Fruit fly (Drosophila melanogaster) whole organism, prepupa: ENCODE data around the gene Rfk.

Source experiments
- CG11762 ChIP-seq: fragments of 200-800 bp; sonication (Bioruptor generic); optimal IDR thresholded peaks from 3 replicates; lab custom pipeline; 2016; ENCODE audit warnings: missing biosample characterization, missing genetic modification characterization; ENCODE audit not compliant: insufficient read depth
- CG15336 ChIP-seq: fragments of 200-800 bp; sonication (Bioruptor generic); IDR thresholded peaks from 2 replicates; pipeline ENCODE4 v1.3.6; 2022; ENCODE audit warnings: missing biosample characterization, missing genetic modification characterization
- CG16779 ChIP-seq: fragments of 200-800 bp; sonication (Bioruptor generic); optimal IDR thresholded peaks from 3 replicates; lab custom pipeline; 2017; ENCODE audit warnings: missing biosample characterization, mild to moderate bottlenecking, missing genetic modification characterization
- CG3032 ChIP-seq: fragments of 200-800 bp; optimal IDR thresholded peaks from 2 replicates; lab custom pipeline; 2019; ENCODE audit warnings: missing biosample characterization, mild to moderate bottlenecking, missing genetic modification characterization, moderate library complexity
- CG31627 ChIP-seq: fragments of 200-800 bp; sonication (Bioruptor generic); optimal IDR thresholded peaks from 3 replicates; lab custom pipeline; 2016; ENCODE audit warnings: missing biosample characterization, missing genetic modification characterization
- CG32006 ChIP-seq: fragments of 200-800 bp; sonication (Bioruptor generic); optimal IDR thresholded peaks from 3 replicates; lab custom pipeline; 2017; ENCODE audit warnings: missing biosample characterization, mild to moderate bottlenecking, missing genetic modification characterization
- CG3919 ChIP-seq: fragments of 200-800 bp; sonication (Bioruptor generic); optimal IDR thresholded peaks from 3 replicates; lab custom pipeline; 2016; ENCODE audit warnings: missing biosample characterization, missing genetic modification characterization
- CG6163 ChIP-seq: fragments of 200-800 bp; sonication (Bioruptor generic); IDR thresholded peaks from 3 replicates; pipeline ENCODE4 v1.3.6; 2022; ENCODE audit warnings: missing biosample characterization, missing genetic modification characterization
- CG6276 ChIP-seq: fragments of 200-800 bp; sonication (Bioruptor generic); optimal IDR thresholded peaks from 2 replicates; lab custom pipeline; 2017; ENCODE audit warnings: missing biosample characterization, mild to moderate bottlenecking, missing genetic modification characterization
- CG6808 ChIP-seq: fragments of 200-800 bp; sonication (Bioruptor generic); optimal IDR thresholded peaks from 3 replicates; lab custom pipeline; 2017; ENCODE audit warnings: missing biosample characterization, missing genetic modification characterization, mild to moderate bottlenecking, moderate library complexity, missing genetic modification reagents
- CG6854 ChIP-seq: fragments of 200-800 bp; sonication (Bioruptor generic); optimal IDR thresholded peaks from 2 replicates; lab custom pipeline; 2017; ENCODE audit warnings: missing biosample characterization, mild to moderate bottlenecking, missing genetic modification characterization
- CG7368 ChIP-seq: fragments of 200-800 bp; sonication (Bioruptor generic); optimal IDR thresholded peaks from 3 replicates; lab custom pipeline; 2016; ENCODE audit warnings: missing biosample characterization, missing genetic modification characterization
- CG8119 ChIP-seq: fragments of 200-800 bp; sonication (Bioruptor generic); IDR thresholded peaks from 3 replicates; pipeline ENCODE4 v1.3.6; 2022; ENCODE audit warnings: missing biosample characterization, missing genetic modification characterization
- CG8632 ChIP-seq: fragments of 200-800 bp; sonication (Bioruptor generic); optimal IDR thresholded peaks from 3 replicates; lab custom pipeline; 2016; ENCODE audit warnings: missing biosample characterization, missing genetic modification characterization
- Eip75B ChIP-seq: fragments of 200-800 bp; sonication (Bioruptor generic); optimal IDR thresholded peaks from 3 replicates; lab custom pipeline; 2016; ENCODE audit warnings: missing biosample characterization, missing genetic modification characterization
- Ets96B ChIP-seq: fragments of 200-800 bp; optimal IDR thresholded peaks from 2 replicates; lab custom pipeline; 2019; ENCODE audit warnings: missing biosample characterization, mild to moderate bottlenecking, missing genetic modification characterization, moderate library complexity
- Hr38 ChIP-seq: sonication (Bioruptor generic); optimal IDR thresholded peaks from 2 replicates; lab custom pipeline; 2016; ENCODE audit warnings: missing biosample characterization, missing genetic modification characterization
- Hr39 ChIP-seq: fragments of 200-800 bp; sonication (Bioruptor generic); optimal IDR thresholded peaks from 2 replicates; lab custom pipeline; 2016; ENCODE audit warnings: missing biosample characterization, missing genetic modification characterization
- Hr4 ChIP-seq: fragments of 200-800 bp; sonication (Bioruptor generic); optimal IDR thresholded peaks from 3 replicates; lab custom pipeline; 2016; ENCODE audit warnings: missing biosample characterization, missing genetic modification characterization
- OdsH ChIP-seq: fragments of 200-800 bp; sonication (Bioruptor generic); optimal IDR thresholded peaks from 3 replicates; lab custom pipeline; 2016; ENCODE audit warnings: missing biosample characterization, missing genetic modification characterization
- Sox15 ChIP-seq: fragments of 200-800 bp; sonication (Bioruptor generic); optimal IDR thresholded peaks from 3 replicates; lab custom pipeline; 2016; ENCODE audit warnings: missing biosample characterization, missing genetic modification characterization
- acj6 ChIP-seq: fragments of 200-800 bp; sonication (Bioruptor generic); optimal IDR thresholded peaks from 3 replicates; lab custom pipeline; 2016; ENCODE audit warnings: missing biosample characterization, missing genetic modification characterization
- cyc ChIP-seq: fragments of 200-800 bp; sonication (Bioruptor generic); optimal IDR thresholded peaks from 3 replicates; lab custom pipeline; 2016; ENCODE audit warnings: missing biosample characterization, missing genetic modification characterization
- dsx ChIP-seq: fragments of 200-800 bp; optimal IDR thresholded peaks from 3 replicates; lab custom pipeline; 2019; ENCODE audit warnings: missing biosample characterization, mild to moderate bottlenecking, missing genetic modification characterization, moderate library complexity; ENCODE audit not compliant: poor library complexity, severe bottlenecking
- eg ChIP-seq: fragments of 200-800 bp; sonication (Bioruptor generic); IDR thresholded peaks from 3 replicates; pipeline ENCODE4 v1.3.6; 2022; ENCODE audit warnings: missing biosample characterization, missing genetic modification characterization
- esn ChIP-seq: fragments of 200-800 bp; sonication (Bioruptor generic); optimal IDR thresholded peaks from 2 replicates; lab custom pipeline; 2016; ENCODE audit warnings: missing biosample characterization, mild to moderate bottlenecking, missing genetic modification characterization, moderate library complexity
- lz ChIP-seq: fragments of 200-800 bp; sonication (Bioruptor generic); optimal IDR thresholded peaks from 3 replicates; lab custom pipeline; 2016; ENCODE audit warnings: missing biosample characterization, missing genetic modification characterization
- svp ChIP-seq: fragments of 200-800 bp; sonication (Bioruptor generic); peaks from one replicate; lab custom pipeline; 2016; ENCODE audit warnings: missing biosample characterization, missing genetic modification characterization
- vri ChIP-seq: fragments of 200-800 bp; sonication (Bioruptor generic); optimal IDR thresholded peaks from 3 replicates; lab custom pipeline; 2016; ENCODE audit warnings: missing biosample characterization, mild to moderate bottlenecking, missing genetic modification characterization

The Rfk gene

dm6 chr3R:7920196-7920595 is 7.1 kb upstream of the Rfk start, which contains the start of the genes CG10445 and lds:
Gene CG10445 (minus strand): TSS chr3R:7920299.
Gene lds (plus strand): TSS chr3R:7920431.
- TF ChIP-seq Hr39 (GFP tag; lab: Kevin White, UChicago) (no peak), CG3919 (GFP tag; lab: Kevin White, UChicago) (no peak), Ets96B (no peak), CG6854 (GFP tag; lab: Kevin White, UChicago) (no peak), OdsH (GFP tag; lab: Kevin White, UChicago) (no peak), CG8632 (no peak), dsx (GFP tag; lab: Kevin White, UChicago) (no peak), vri (GFP tag; lab: Kevin White, UChicago) (no peak), CG16779 (tag; lab: Kevin White, UChicago) (no peak)

dm6 chr3R:7913551-7913950 is 461 bp upstream of the Rfk start, which contains the start of gene kipf:
Gene kipf (plus strand): TSS chr3R:7913851.
- TF ChIP-seq Hr39 (GFP tag; lab: Kevin White, UChicago), result no peak
- 0 out of 2 replicates have a peak, but pooled peaks have one; percentile 4 for TF ChIP-seq CG15336 (GFP tag; lab: Robert Waterston, UW)

- TF ChIP-seq CG3919 (GFP tag; lab: Kevin White, UChicago) (no peak), CG32006 (GFP tag; lab: Kevin White, UChicago) (no peak), CG16779 (tag; lab: Kevin White, UChicago) (no peak), CG6276 (no peak), CG3032 (tag; lab: Kevin White, UChicago) (no peak), Hr38 (GFP tag; lab: Kevin White, UChicago) (no peak), esn (GFP tag; lab: Kevin White, UChicago) (peak; percentile 0), eg (GFP tag; lab: Robert Waterston, UW) (no peak), svp (GFP tag; lab: Kevin White, UChicago) (peak; percentile 79)
- TF ChIP-seq, all 60 proteins: peak for 2
Observed at dm6 chr3R:7911482-7911881, 1.6 kb downstream of the Rfk start, which contains the start of gene Prat. Gene Prat (minus strand): TSS chr3R:7911779.

dm6 chr3R:7907311-7907710 is 5.8 kb downstream of the Rfk start, which contains the start of the genes Taf7 and EMC1:
Gene Taf7 (plus strand): TSS chr3R:7907333.
Gene EMC1 (minus strand): TSS chr3R:7907363.
- no peak for TF ChIP-seq Hr38 (GFP tag; lab: Kevin White, UChicago)
- TF ChIP-seq esn (GFP tag; lab: Kevin White, UChicago), result peak; percentile 42
- TF ChIP-seq vri (GFP tag; lab: Kevin White, UChicago), result no peak
- peak; percentile 34 for TF ChIP-seq cyc
- TF ChIP-seq CG3032 (tag; lab: Kevin White, UChicago), result peak; percentile 42
- no peak for TF ChIP-seq CG7368 (GFP tag; lab: Kevin White, UChicago)
- no peak for TF ChIP-seq CG6163 (GFP tag; lab: Robert Waterston, UW)
- no peak for TF ChIP-seq CG11762 (GFP tag; lab: Kevin White, UChicago)
- TF ChIP-seq CG8632, result no peak
- peak; percentile 58 for TF ChIP-seq lz (GFP tag; lab: Kevin White, UChicago)
- TF ChIP-seq svp (GFP tag; lab: Kevin White, UChicago), result peak; percentile 85
- peak; percentile 20 for TF ChIP-seq Sox15 (GFP tag; lab: Kevin White, UChicago)
- TF ChIP-seq CG31627 (GFP tag; lab: Kevin White, UChicago), result peak; percentile 53
- TF ChIP-seq Eip75B, result no peak
- TF ChIP-seq, all 60 proteins: peak for 7

dm6 chr3R:7902313-7902872 is 10.7 kb downstream of the Rfk start, which contains the start of gene mRpS9:
Gene mRpS9 (minus strand): TSS chr3R:7902667.
- TF ChIP-seq Ets96B (no peak), Hr4 (GFP tag; lab: Kevin White, UChicago) (no peak), dsx (GFP tag; lab: Kevin White, UChicago) (no peak), acj6 (no peak), CG6808 (GFP tag; lab: Kevin White, UChicago) (no peak), Hr38 (GFP tag; lab: Kevin White, UChicago) (no peak), esn (GFP tag; lab: Kevin White, UChicago) (no peak), Sox15 (GFP tag; lab: Kevin White, UChicago) (no peak), CG8119 (no peak), vri (GFP tag; lab: Kevin White, UChicago) (no peak), CG32006 (GFP tag; lab: Kevin White, UChicago) (no peak)
